Fruit fly (Drosophila melanogaster): ENCODE measurements around the gene dsb.

dsb gene

dm6 chr3L:1868841-1869240 lies 41.2 kb downstream of the dsb start (continued):
- TF ChIP-seq CG13296 (GFP tag; optimal IDR thresholded peaks at IDR 0.05) (peak; percentile 22), CG2712 (tag; optimal IDR thresholded peaks at IDR 0.05) (peak; percentile 64), CG14441 (GFP tag; IDR thresholded peaks at IDR 0.05) (0 out of 2 replicates have a peak, but pooled peaks have one; percentile 36), lbe (GFP tag; optimal IDR thresholded peaks at IDR 0.05) (peak; percentile 37), nmo (GFP tag; optimal IDR thresholded peaks at IDR 0.05) (peak; percentile 15), tgo (GFP tag; IDR thresholded peaks at IDR 0.05) (peak; percentile 63), CG17359 (tag; optimal IDR thresholded peaks at IDR 0.05) (peak; percentile 60), Six4 (GFP tag; optimal IDR thresholded peaks at IDR 0.05) (peak; percentile 11), ara (GFP tag; IDR thresholded peaks at IDR 0.05) (peak; percentile 48; the same call in 1 of the 2 replicates), dmrt99B (tag; optimal IDR thresholded peaks at IDR 0.05) (peak; percentile 67), peb (GFP tag; IDR thresholded peaks at IDR 0.05) (peak; percentile 29; the same call in 1 of the 2 replicates), Xrp1 (GFP tag; IDR thresholded peaks at IDR 0.05) (peak; percentile 56; the same call in 1 of the 2 replicates), CG17829 (tag; optimal IDR thresholded peaks at IDR 0.05) (peak; percentile 18), CG7372 (GFP tag; IDR thresholded peaks at IDR 0.05) (0 out of 2 replicates have a peak, but pooled peaks have one; percentile 39), CG14667 (GFP tag; IDR thresholded peaks at IDR 0.05) (peak; percentile 26; the same call in 1 of the 2 replicates), CG15696 (tag; optimal IDR thresholded peaks at IDR 0.05) (no peak), lmd (GFP tag; IDR thresholded peaks at IDR 0.05) (peak; percentile 80), CG32772 (GFP tag; IDR thresholded peaks at IDR 0.05) (peak; percentile 54), ttk (GFP tag; IDR thresholded peaks at IDR 0.05) (peak; percentile 29; the same call in 1 of the 2 replicates), hkb (optimal IDR thresholded peaks at IDR 0.05) (no peak), hkb (GFP tag; IDR thresholded peaks at IDR 0.05) (peak; percentile 47), Fer3 (tag; optimal IDR thresholded peaks at IDR 0.05) (peak; percentile 69), Drgx (GFP tag; IDR thresholded peaks at IDR 0.05) (peak; percentile 72), CG4424 (GFP tag; optimal IDR thresholded peaks at IDR 0.05) (peak; percentile 57), prd (optimal IDR thresholded peaks at IDR 0.05) (no peak), prd (GFP tag; IDR thresholded peaks at IDR 0.05) (peak; percentile 56; the same call in 1 of the 3 replicates), tap (tag; optimal IDR thresholded peaks at IDR 0.05) (peak; percentile 65), Awh (GFP tag; IDR thresholded peaks at IDR 0.05) (peak; percentile 60; the same call in 1 of the 2 replicates), CG32532 (GFP tag; IDR thresholded peaks at IDR 0.05) (peak; percentile 77), CG10979 (tag; optimal IDR thresholded peaks at IDR 0.05) (peak; percentile 13), CG5245 (GFP tag; optimal IDR thresholded peaks at IDR 0.05) (no peak), CG9215 (GFP tag; IDR thresholded peaks at IDR 0.05) (peak; percentile 35; the same call in 1 of the 2 replicates), twi (tag; optimal IDR thresholded peaks at IDR 0.05) (no peak), trem (tag; optimal IDR thresholded peaks at IDR 0.05) (peak; percentile 1), Vsx1 (GFP tag; optimal IDR thresholded peaks at IDR 0.05) (no peak), CG31224 (GFP tag; IDR thresholded peaks at IDR 0.05) (0 out of 2 replicates have a peak, but pooled peaks have one; percentile 22), vnd (GFP tag; IDR thresholded peaks at IDR 0.05; ENCODE audit: partially characterized antibody) (no peak), pan (optimal IDR thresholded peaks at IDR 0.05) (no peak), pan (GFP tag; optimal IDR thresholded peaks at IDR 0.05 in 1 of 2, IDR thresholded peaks at IDR 0.05 in 1 of 2) (peak in 1 of 2 experiments; percentile 61), exex (tag; optimal IDR thresholded peaks at IDR 0.05) (peak; percentile 31), slbo (GFP tag; IDR thresholded peaks at IDR 0.05) (0 out of 2 replicates have a peak, but pooled peaks have one; percentile 17), lilli (GFP tag; optimal IDR thresholded peaks at IDR 0.05) (no peak), vvl (GFP tag; IDR thresholded peaks at IDR 0.05) (peak; percentile 72), bowl (GFP tag; IDR thresholded peaks at IDR 0.05) (no peak), Fer1 (GFP tag; optimal IDR thresholded peaks at IDR 0.05) (peak; percentile 10), stc (GFP tag; IDR thresholded peaks at IDR 0.05) (peak; percentile 42; the same call in 1 of the 2 replicates), phol (tag; optimal IDR thresholded peaks at IDR 0.05) (peak; percentile 8), nau (GFP tag; optimal IDR thresholded peaks at IDR 0.05) (no peak), sim (GFP tag; IDR thresholded peaks at IDR 0.05) (0 out of 2 replicates have a peak, but pooled peaks have one; percentile 20), CG11247 (GFP tag; IDR thresholded peaks at IDR 0.05) (peak; percentile 19; the same call in 1 of the 2 replicates), CG11695 (GFP tag; IDR thresholded peaks at IDR 0.05) (peak; percentile 93), zfh1 (GFP tag; IDR thresholded peaks at IDR 0.05) (peak; percentile 68; the same call in 2 of the 3 replicates)

Measured in whole organism, embryonic.